Fruit fly (Drosophila melanogaster) whole organism, prepupa: ENCODE results near the gene CG16782.

Source experiments
- Blimp-1 ChIP-seq: fragments of 200-800 bp; sonication (Bioruptor generic); optimal IDR thresholded peaks from 3 replicates; lab custom pipeline; 2017; ENCODE audit warnings: missing biosample characterization, missing genetic modification characterization, mild to moderate bottlenecking, moderate library complexity, missing genetic modification reagents
- CG10631 ChIP-seq: fragments of 200-800 bp; sonication (Bioruptor generic); optimal IDR thresholded peaks from 2 replicates; lab custom pipeline; 2016; ENCODE audit warnings: missing biosample characterization, missing genetic modification characterization
- CG10669 ChIP-seq: fragments of 200-800 bp; sonication (Bioruptor generic); optimal IDR thresholded peaks from 3 replicates; lab custom pipeline; 2018; ENCODE audit warnings: missing biosample characterization, mild to moderate bottlenecking, missing genetic modification characterization, moderate library complexity
- CG11762 ChIP-seq: fragments of 200-800 bp; sonication (Bioruptor generic); optimal IDR thresholded peaks from 3 replicates; lab custom pipeline; 2016; ENCODE audit warnings: missing biosample characterization, missing genetic modification characterization; ENCODE audit not compliant: insufficient read depth
- CG15336 ChIP-seq: fragments of 200-800 bp; sonication (Bioruptor generic); IDR thresholded peaks from 2 replicates; pipeline ENCODE4 v1.3.6; 2022; ENCODE audit warnings: missing biosample characterization, missing genetic modification characterization
- CG1621 ChIP-seq: fragments of 200-800 bp; sonication (Bioruptor generic); optimal IDR thresholded peaks from 3 replicates; lab custom pipeline; 2018; ENCODE audit warnings: missing biosample characterization, mild to moderate bottlenecking, missing genetic modification characterization
- CG16779 ChIP-seq: fragments of 200-800 bp; sonication (Bioruptor generic); optimal IDR thresholded peaks from 3 replicates; lab custom pipeline; 2017; ENCODE audit warnings: missing biosample characterization, mild to moderate bottlenecking, missing genetic modification characterization
- CG32006 ChIP-seq: fragments of 200-800 bp; sonication (Bioruptor generic); optimal IDR thresholded peaks from 3 replicates; lab custom pipeline; 2017; ENCODE audit warnings: missing biosample characterization, mild to moderate bottlenecking, missing genetic modification characterization
- CG34406 ChIP-seq: fragments of 200-800 bp; sonication (Bioruptor generic); optimal IDR thresholded peaks from 3 replicates; lab custom pipeline; 2016; ENCODE audit warnings: missing biosample characterization, missing genetic modification characterization
- CG3919 ChIP-seq: fragments of 200-800 bp; sonication (Bioruptor generic); optimal IDR thresholded peaks from 3 replicates; lab custom pipeline; 2016; ENCODE audit warnings: missing biosample characterization, missing genetic modification characterization
- CG4318 ChIP-seq: fragments of 200-800 bp; sonication (Bioruptor generic); optimal IDR thresholded peaks from 3 replicates; lab custom pipeline; 2017; ENCODE audit warnings: missing biosample characterization, mild to moderate bottlenecking, missing genetic modification characterization
- CG6276 ChIP-seq: fragments of 200-800 bp; sonication (Bioruptor generic); optimal IDR thresholded peaks from 2 replicates; lab custom pipeline; 2017; ENCODE audit warnings: missing biosample characterization, mild to moderate bottlenecking, missing genetic modification characterization
- CG6808 ChIP-seq: fragments of 200-800 bp; sonication (Bioruptor generic); optimal IDR thresholded peaks from 3 replicates; lab custom pipeline; 2017; ENCODE audit warnings: missing biosample characterization, missing genetic modification characterization, mild to moderate bottlenecking, moderate library complexity, missing genetic modification reagents
- CG6854 ChIP-seq: fragments of 200-800 bp; sonication (Bioruptor generic); optimal IDR thresholded peaks from 2 replicates; lab custom pipeline; 2017; ENCODE audit warnings: missing biosample characterization, mild to moderate bottlenecking, missing genetic modification characterization
- CG7368 ChIP-seq: fragments of 200-800 bp; sonication (Bioruptor generic); optimal IDR thresholded peaks from 3 replicates; lab custom pipeline; 2016; ENCODE audit warnings: missing biosample characterization, missing genetic modification characterization
- CG8119 ChIP-seq: fragments of 200-800 bp; sonication (Bioruptor generic); IDR thresholded peaks from 3 replicates; pipeline ENCODE4 v1.3.6; 2022; ENCODE audit warnings: missing biosample characterization, missing genetic modification characterization
- CG8319 ChIP-seq: fragments of 200-800 bp; sonication (Bioruptor generic); optimal IDR thresholded peaks from 3 replicates; lab custom pipeline; 2016; ENCODE audit warnings: missing biosample characterization, missing genetic modification characterization
- CG8632 ChIP-seq: fragments of 200-800 bp; sonication (Bioruptor generic); optimal IDR thresholded peaks from 3 replicates; lab custom pipeline; 2016; ENCODE audit warnings: missing biosample characterization, missing genetic modification characterization
- CG9139 ChIP-seq: fragments of 200-800 bp; sonication (Bioruptor generic); optimal IDR thresholded peaks from 3 replicates; lab custom pipeline; 2017; ENCODE audit warnings: missing biosample characterization, mild to moderate bottlenecking, missing genetic modification characterization
- Eip75B ChIP-seq: fragments of 200-800 bp; sonication (Bioruptor generic); optimal IDR thresholded peaks from 3 replicates; lab custom pipeline; 2016; ENCODE audit warnings: missing biosample characterization, missing genetic modification characterization
- Eip78C ChIP-seq: fragments of 200-800 bp; sonication (Bioruptor generic); peaks from one replicate; lab custom pipeline; 2016; ENCODE audit warnings: missing biosample characterization, missing genetic modification characterization
- Eip93F ChIP-seq: fragments of 200-800 bp; sonication (Bioruptor generic); optimal IDR thresholded peaks from 2 replicates; lab custom pipeline; 2016; ENCODE audit warnings: missing biosample characterization, mild to moderate bottlenecking, missing genetic modification characterization
- Ets21C ChIP-seq: fragments of 200-800 bp; sonication (Bioruptor generic); optimal IDR thresholded peaks from 3 replicates; lab custom pipeline; 2016; ENCODE audit warnings: missing biosample characterization, missing genetic modification characterization
- Ets96B ChIP-seq: fragments of 200-800 bp; optimal IDR thresholded peaks from 2 replicates; lab custom pipeline; 2019; ENCODE audit warnings: missing biosample characterization, mild to moderate bottlenecking, missing genetic modification characterization, moderate library complexity
- Gug ChIP-seq: fragments of 200-800 bp; sonication (Bioruptor generic); IDR thresholded peaks from 2 replicates; pipeline ENCODE4 v1.3.6; 2022; ENCODE audit warnings: missing biosample characterization, missing genetic modification characterization
- Hr38 ChIP-seq: sonication (Bioruptor generic); optimal IDR thresholded peaks from 2 replicates; lab custom pipeline; 2016; ENCODE audit warnings: missing biosample characterization, missing genetic modification characterization
- Hr39 ChIP-seq: fragments of 200-800 bp; sonication (Bioruptor generic); optimal IDR thresholded peaks from 2 replicates; lab custom pipeline; 2016; ENCODE audit warnings: missing biosample characterization, missing genetic modification characterization
- Hr4 ChIP-seq: fragments of 200-800 bp; sonication (Bioruptor generic); optimal IDR thresholded peaks from 3 replicates; lab custom pipeline; 2016; ENCODE audit warnings: missing biosample characterization, missing genetic modification characterization
- Lpt ChIP-seq: fragments of 200-800 bp; sonication (Bioruptor generic); optimal IDR thresholded peaks from 3 replicates; lab custom pipeline; 2016; ENCODE audit warnings: missing biosample characterization, missing genetic modification characterization
- Sox102F ChIP-seq: fragments of 200-800 bp; sonication (Bioruptor generic); optimal IDR thresholded peaks from 2 replicates; lab custom pipeline; 2016; ENCODE audit warnings: missing biosample characterization, mild to moderate bottlenecking, missing genetic modification characterization
- Sox14 ChIP-seq: fragments of 200-800 bp; sonication (Bioruptor generic); optimal IDR thresholded peaks from 3 replicates; lab custom pipeline; 2016; ENCODE audit warnings: missing biosample characterization, missing genetic modification characterization
- Sox15 ChIP-seq: fragments of 200-800 bp; sonication (Bioruptor generic); optimal IDR thresholded peaks from 3 replicates; lab custom pipeline; 2016; ENCODE audit warnings: missing biosample characterization, missing genetic modification characterization
- achi ChIP-seq: fragments of 200-800 bp; sonication (Bioruptor generic); optimal IDR thresholded peaks from 3 replicates; lab custom pipeline; 2016; ENCODE audit warnings: missing biosample characterization, missing genetic modification characterization
- cyc ChIP-seq: fragments of 200-800 bp; sonication (Bioruptor generic); optimal IDR thresholded peaks from 3 replicates; lab custom pipeline; 2016; ENCODE audit warnings: missing biosample characterization, missing genetic modification characterization
- eg ChIP-seq: fragments of 200-800 bp; sonication (Bioruptor generic); IDR thresholded peaks from 3 replicates; pipeline ENCODE4 v1.3.6; 2022; ENCODE audit warnings: missing biosample characterization, missing genetic modification characterization
- esn ChIP-seq: fragments of 200-800 bp; sonication (Bioruptor generic); optimal IDR thresholded peaks from 2 replicates; lab custom pipeline; 2016; ENCODE audit warnings: missing biosample characterization, mild to moderate bottlenecking, missing genetic modification characterization, moderate library complexity
- fkh ChIP-seq: fragments of 200-800 bp; sonication (Bioruptor generic); optimal IDR thresholded peaks from 3 replicates; lab custom pipeline; 2017; ENCODE audit warnings: missing biosample characterization, mild to moderate bottlenecking, missing genetic modification characterization, moderate library complexity
- pdm3 ChIP-seq: fragments of 200-800 bp; sonication (Bioruptor generic); optimal IDR thresholded peaks from 3 replicates; lab custom pipeline; 2016; ENCODE audit warnings: missing biosample characterization, missing genetic modification characterization
- salr ChIP-seq, 2 experiments: fragments of 200-800 bp; sonication (Bioruptor generic); optimal IDR thresholded peaks; 3 replicates each; lab custom pipeline; 2016 to 2018; ENCODE audit warnings: missing biosample characterization in 2 of 2, missing genetic modification characterization in 2 of 2, mild to moderate bottlenecking in 1 of 2
- spab ChIP-seq: fragments of 200-800 bp; sonication (Bioruptor generic); optimal IDR thresholded peaks from 2 replicates; lab custom pipeline; 2017; ENCODE audit warnings: missing biosample characterization, mild to moderate bottlenecking, missing genetic modification characterization, missing genetic modification reagents
- svp ChIP-seq: fragments of 200-800 bp; sonication (Bioruptor generic); peaks from one replicate; lab custom pipeline; 2016; ENCODE audit warnings: missing biosample characterization, missing genetic modification characterization
- vri ChIP-seq: fragments of 200-800 bp; sonication (Bioruptor generic); optimal IDR thresholded peaks from 3 replicates; lab custom pipeline; 2016; ENCODE audit warnings: missing biosample characterization, mild to moderate bottlenecking, missing genetic modification characterization

The CG16782 gene

dm6 chrX:3451916-3452315, 8.1 kb downstream of the CG16782 start:
- no peak for TF ChIP-seq salr (GFP tag; optimal IDR thresholded peaks at IDR 0.05; lab: Kevin White, UChicago)
- peak; percentile 35 for TF ChIP-seq CG6276 (GFP tag; lab: Kevin White, UChicago)
- no peak for TF ChIP-seq vri (GFP tag; lab: Kevin White, UChicago)
- peak; percentile 79 for TF ChIP-seq eg (GFP tag; lab: Robert Waterston, UW)
- TF ChIP-seq Sox15 (GFP tag; lab: Kevin White, UChicago) = no peak
- peak; percentile 50; the same call in 1 of the 2 replicates for TF ChIP-seq CG15336
- peak; percentile 55 for TF ChIP-seq CG32006 (GFP tag; lab: Kevin White, UChicago)
- peak; percentile 48 for TF ChIP-seq Hr4 (GFP tag; lab: Kevin White, UChicago)
- peak; percentile 20 for TF ChIP-seq pdm3 (GFP tag; lab: Kevin White, UChicago)
- peak; percentile 37; the same call in 2 of the 3 replicates for TF ChIP-seq CG8119 (GFP tag; lab: Robert Waterston, UW)
- peak; percentile 4 for TF ChIP-seq CG3919
- peak; percentile 12 for TF ChIP-seq Eip75B
- TF ChIP-seq Eip78C (GFP tag; lab: Kevin White, UChicago) = peak; percentile 66
- TF ChIP-seq CG6854 = no peak
- 0 out of 2 replicates have a peak, but pooled peaks have one; percentile 15 for TF ChIP-seq Gug

dm6 chrX:3451250-3451786, 8.7 kb downstream of the CG16782 start:
- peak; percentile 17; the same call in 1 of the 2 replicates for TF ChIP-seq CG15336
- no peak for TF ChIP-seq CG10669
- no peak for TF ChIP-seq Hr38 (GFP tag; lab: Kevin White, UChicago)
- no peak for TF ChIP-seq CG7368 (GFP tag; lab: Kevin White, UChicago)
- peak; percentile 8 for TF ChIP-seq CG6854
- TF ChIP-seq Ets96B = no peak
- no peak for TF ChIP-seq CG1621
- no peak for TF ChIP-seq fkh (GFP tag; lab: Kevin White, UChicago)
- TF ChIP-seq CG9139 (GFP tag; lab: Kevin White, UChicago) = no peak

- TF ChIP-seq svp (GFP tag; lab: Kevin White, UChicago) (peak; percentile 62), CG10631 (GFP tag; lab: Kevin White, UChicago) (no peak)
Observed at dm6 chrX:3448893-3449394, 11.1 kb downstream of the CG16782 start, which contains the start of gene CG12535. Gene CG12535, minus strand, starts transcription at chrX:3448943.

dm6 chrX:3447718-3448523, 12.1 kb downstream of the CG16782 start:
- TF ChIP-seq Blimp-1 (GFP tag; lab: Kevin White, UChicago) (no peak), CG6276 (GFP tag; lab: Kevin White, UChicago) (peak; percentile 39), CG10669 (peak; percentile 12), CG10631 (GFP tag; lab: Kevin White, UChicago) (peak; percentile 8), Sox15 (GFP tag; lab: Kevin White, UChicago) (no peak), cyc (GFP tag; lab: Kevin White, UChicago) (peak; percentile 33), Sox14 (GFP tag; lab: Kevin White, UChicago) (peak; percentile 34), CG6808 (GFP tag; lab: Kevin White, UChicago) (no peak), Sox102F (no peak), achi (peak; percentile 8), CG8319 (GFP tag; lab: Kevin White, UChicago) (peak; percentile 7), esn (peak; percentile 36), Hr38 (GFP tag; lab: Kevin White, UChicago) (no peak), vri (GFP tag; lab: Kevin White, UChicago) (no peak), CG8632 (GFP tag; lab: Kevin White, UChicago) (peak; percentile 15), spab (GFP tag; lab: Kevin White, UChicago) (no peak), CG16779 (tag; lab: Kevin White, UChicago) (no peak), CG9139 (GFP tag; lab: Kevin White, UChicago) (no peak), CG15336 (peak; percentile 50; the same call in 1 of the 2 replicates), Hr4 (GFP tag; lab: Kevin White, UChicago) (peak; percentile 40), Ets21C (GFP tag; lab: Kevin White, UChicago) (no peak), Hr39 (GFP tag; lab: Kevin White, UChicago) (peak; percentile 23), pdm3 (GFP tag; lab: Kevin White, UChicago) (no peak), CG34406 (peak; percentile 27), Lpt (GFP tag; lab: Kevin White, UChicago) (no peak), CG3919 (peak; percentile 18), CG4318 (GFP tag; lab: Kevin White, UChicago) (no peak), CG11762 (GFP tag; lab: Kevin White, UChicago) (peak; percentile 10), Eip93F (GFP tag; lab: Kevin White, UChicago) (no peak)
